Worm (Caenorhabditis elegans) whole organism, L1 larva: ENCODE results near the gene mig-39.

ENCODE experiments used
- C04F5.9 ChIP-seq: sonication (generic microtip); optimal IDR thresholded peaks from 2 replicates; lab custom pipeline; 2016; ENCODE audit warnings: missing genetic modification characterization, missing compliant biosample characterization
- Y116A8C.19 ChIP-seq: sonication (generic microtip); optimal IDR thresholded peaks from 2 replicates; lab custom pipeline; 2016; ENCODE audit warnings: missing compliant biosample characterization, missing genetic modification characterization, borderline replicate concordance
- aha-1 ChIP-seq: fragments of 150-350 bp; optimal IDR thresholded peaks from 2 replicates; lab custom pipeline; 2014; ENCODE audit warnings: missing biosample characterization, missing genetic modification characterization
- dpl-1 ChIP-seq, 3 experiments: fragments of 150-350 bp in 2 of 3; sonication (generic microtip) in 1 of 3; optimal IDR thresholded peaks; 2 replicates each; lab custom pipeline; 2014 to 2017; ENCODE audit warnings: missing biosample characterization in 3 of 3, missing genetic modification characterization in 3 of 3, missing genetic modification reagents in 3 of 3
- isw-1 ChIP-seq: fragments of 200-800 bp; sonication (Bioruptor generic); IDR thresholded peaks from 2 replicates; pipeline ENCODE4 v1.3.6; 2022; ENCODE audit warnings: missing genetic modification characterization, missing compliant biosample characterization
- nhr-90 ChIP-seq: sonication (generic microtip); optimal IDR thresholded peaks from 2 replicates; lab custom pipeline; 2016; ENCODE audit warnings: mild to moderate bottlenecking, missing genetic modification characterization, missing compliant biosample characterization; ENCODE audit not compliant: poor library complexity
- snpc-4 ChIP-seq: fragments of 150-350 bp; optimal IDR thresholded peaks from 2 replicates; lab custom pipeline; 2014; ENCODE audit warnings: missing biosample characterization, missing genetic modification characterization
- tbx-2 ChIP-seq: sonication (generic microtip); optimal IDR thresholded peaks from 2 replicates; lab custom pipeline; 2016; ENCODE audit warnings: missing genetic modification characterization, missing compliant biosample characterization
- unc-62 ChIP-seq: fragments of 150-350 bp; optimal IDR thresholded peaks from 2 replicates; lab custom pipeline; 2014; ENCODE audit warnings: missing biosample characterization, missing genetic modification reagents, missing genetic modification characterization

ce11 chrIII:8509218-8509617 is 42.4 kb downstream of the mig-39 start:
- TF ChIP-seq isw-1 = no peak
- no peak for TF ChIP-seq snpc-4 (tag; lab: Kevin White, UChicago)
- TF ChIP-seq dpl-1 (GFP tag; optimal IDR thresholded peaks at IDR 0.05; lab: Kevin White, UChicago) = no peak
- no peak for TF ChIP-seq unc-62 (GFP tag; lab: Kevin White, UChicago)
- no peak for TF ChIP-seq tbx-2
- no peak for TF ChIP-seq aha-1 (tag; lab: Kevin White, UChicago)
- no peak for TF ChIP-seq C04F5.9 (tag; lab: Kevin White, UChicago)
- TF ChIP-seq Y116A8C.19 (tag; lab: Kevin White, UChicago) = no peak
- no peak for TF ChIP-seq nhr-90
